Fruit fly (Drosophila melanogaster): Measurements from ENCODE around the gene CG6686.

The CG6686 gene

dm6 chr2L:11970853-11971397 lies 16.9 kb downstream of the CG6686 start (continued):
- TF ChIP-seq CG7271 (tag; optimal IDR thresholded peaks at IDR 0.05) (no peak), CG10431 (GFP tag; optimal IDR thresholded peaks at IDR 0.05) (no peak), CG2202 (tag; optimal IDR thresholded peaks at IDR 0.05) (no peak), stc (GFP tag; IDR thresholded peaks at IDR 0.05) (peak; percentile 40; the same call in 1 of the 2 replicates), Nf-YC (tag; optimal IDR thresholded peaks at IDR 0.05) (peak; percentile 73), CG12236 (GFP tag; optimal IDR thresholded peaks at IDR 0.05) (no peak), CG15696 (tag; optimal IDR thresholded peaks at IDR 0.05) (no peak), Poxn (GFP tag; IDR thresholded peaks at IDR 0.05) (no peak), gsb-n (tag; optimal IDR thresholded peaks at IDR 0.05) (peak; percentile 21), CG2889 (GFP tag; IDR thresholded peaks at IDR 0.05) (no peak), CG13296 (GFP tag; optimal IDR thresholded peaks at IDR 0.05) (no peak), TFAM (GFP tag; optimal IDR thresholded peaks at IDR 0.05) (no peak), sna (GFP tag; IDR thresholded peaks at IDR 0.05; ENCODE audit: partially characterized antibody) (0 out of 2 replicates have a peak, but pooled peaks have one; percentile 41), ftz-f1 (GFP tag; optimal IDR thresholded peaks at IDR 0.05) (peak; percentile 58), Ssrp (tag; optimal IDR thresholded peaks at IDR 0.05) (no peak), amos (GFP tag; IDR thresholded peaks at IDR 0.05; ENCODE audit: partially characterized antibody) (peak; percentile 43; the same call in 1 of the 2 replicates), CG17612 (GFP tag; IDR thresholded peaks at IDR 0.05) (no peak), CG14050 (GFP tag; IDR thresholded peaks at IDR 0.05) (no peak), Fer1 (GFP tag; optimal IDR thresholded peaks at IDR 0.05) (peak; percentile 14), CG16779 (GFP tag; IDR thresholded peaks at IDR 0.05) (no peak), CG2129 (GFP tag; IDR thresholded peaks at IDR 0.05; ENCODE audit: partially characterized antibody) (no peak), Sin3A (optimal IDR thresholded peaks at IDR 0.05) (no peak), CG13894 (tag; optimal IDR thresholded peaks at IDR 0.05) (peak; percentile 44), D (optimal IDR thresholded peaks at IDR 0.05) (no peak), D (GFP tag; optimal IDR thresholded peaks at IDR 0.05) (no peak), Abd-B (GFP tag; optimal IDR thresholded peaks at IDR 0.05) (no peak), C15 (GFP tag; IDR thresholded peaks at IDR 0.05) (no peak), D19B (GFP tag; optimal IDR thresholded peaks at IDR 0.05) (no peak), lmd (GFP tag; IDR thresholded peaks at IDR 0.05) (no peak), ems (GFP tag; optimal IDR thresholded peaks at IDR 0.05) (no peak), CG7357 (GFP tag; IDR thresholded peaks at IDR 0.05) (no peak), CG34224 (GFP tag; IDR thresholded peaks at IDR 0.05; ENCODE audit: partially characterized antibody) (no peak), CG8388 (GFP tag; optimal IDR thresholded peaks at IDR 0.05) (no peak), lab (GFP tag; optimal IDR thresholded peaks at IDR 0.05) (peak; percentile 62), CG42726 (GFP tag; IDR thresholded peaks at IDR 0.05; ENCODE audit: partially characterized antibody) (peak; percentile 19; the same call in 1 of the 2 replicates), CG13287 (GFP tag; IDR thresholded peaks at IDR 0.05; ENCODE audit: partially characterized antibody) (peak; percentile 33; the same call in 1 of the 2 replicates), CG30431 (GFP tag; optimal IDR thresholded peaks at IDR 0.05) (no peak), Nf-YA (GFP tag; IDR thresholded peaks at IDR 0.05) (peak; percentile 25; the same call in 1 of the 2 replicates), tll (GFP tag; optimal IDR thresholded peaks at IDR 0.05) (peak in 1 of 2 experiments; percentile 77), twi (tag; optimal IDR thresholded peaks at IDR 0.05) (no peak), Hr3 (GFP tag; optimal IDR thresholded peaks at IDR 0.05) (no peak), Scr (GFP tag; IDR thresholded peaks at IDR 0.05; ENCODE audit: partially characterized antibody) (peak; percentile 45), CG8944 (GFP tag; optimal IDR thresholded peaks at IDR 0.05) (no peak), btn (GFP tag; optimal IDR thresholded peaks at IDR 0.05) (no peak), so (GFP tag; IDR thresholded peaks at IDR 0.05) (no peak), CG7372 (GFP tag; IDR thresholded peaks at IDR 0.05) (no peak), CG6272 (GFP tag; IDR thresholded peaks at IDR 0.05) (no peak), Sry-δ (GFP tag; optimal IDR thresholded peaks at IDR 0.05) (no peak), fru (optimal IDR thresholded peaks at IDR 0.05) (no peak), wek (GFP tag; optimal IDR thresholded peaks at IDR 0.05) (no peak), lilli (GFP tag; optimal IDR thresholded peaks at IDR 0.05) (peak; percentile 34)

All from whole organism, embryonic.